Worm (Caenorhabditis elegans): Measurements from ENCODE around the gene F15H10.9.
A peak's percentile ranks its signal among the peaks of the same experiment; 100 is the strongest.

Gene F15H10.9

ce11 chrV:10398431-10398830 lies 16.1 kb downstream of the F15H10.9 start, which contains the start of gene ugt-2 (continued):
- peak; percentile 22 for TF ChIP-seq lin-14 (GFP tag; optimal IDR thresholded peaks at IDR 0.05)
- TF ChIP-seq ztf-11 (tag; optimal IDR thresholded peaks at IDR 0.05), result no peak
- TF ChIP-seq unc-98 (GFP tag; IDR thresholded peaks at IDR 0.05), result no peak
- no peak for TF ChIP-seq ama-1 (optimal IDR thresholded peaks at IDR 0.05)
- peak in 1 of 2 experiments; percentile 37 for TF ChIP-seq lin-35 (GFP tag; optimal IDR thresholded peaks at IDR 0.05)
- no peak for TF ChIP-seq ets-5 (GFP tag; IDR thresholded peaks at IDR 0.05)
- TF ChIP-seq isw-1 (GFP tag; IDR thresholded peaks at IDR 0.05), result no peak
- no peak for TF ChIP-seq dsc-1 (tag; optimal IDR thresholded peaks at IDR 0.05)

- TF ChIP-seq ceh-63 (GFP tag; optimal IDR thresholded peaks at IDR 0.05) (no peak), lsy-2 (tag; optimal IDR thresholded peaks at IDR 0.05) (no peak), tbx-2 (tag; optimal IDR thresholded peaks at IDR 0.05) (no peak), nhr-12 (tag; optimal IDR thresholded peaks at IDR 0.05) (no peak), snpc-4 (tag; optimal IDR thresholded peaks at IDR 0.05) (no peak), nhr-28 (tag; optimal IDR thresholded peaks at IDR 0.05) (no peak), efl-1 (optimal IDR thresholded peaks at IDR 0.05) (no peak), efl-1 (GFP tag; optimal IDR thresholded peaks at IDR 0.05 in 1 of 2) (no peak), lin-14 (GFP tag; optimal IDR thresholded peaks at IDR 0.05) (no peak), vab-15 (tag; optimal IDR thresholded peaks at IDR 0.05) (no peak), hlh-4 (tag; optimal IDR thresholded peaks at IDR 0.05) (no peak), efl-3 (GFP tag; optimal IDR thresholded peaks at IDR 0.05) (no peak), zip-4 (GFP tag; optimal IDR thresholded peaks at IDR 0.05) (no peak), fkh-8 (tag; optimal IDR thresholded peaks at IDR 0.05) (no peak)
These were observed 19.2 kb downstream of the F15H10.9 start, which contains the start of the genes col-151 and ugt-1 for ce11 chrV:10395173-10395766. Gene col-151 (minus strand): TSS chrV:10395223. Gene ugt-1 (plus strand): TSS chrV:10395663.

- TF ChIP-seq ztf-11 (tag; optimal IDR thresholded peaks at IDR 0.05) (no peak), skn-1 (tag; optimal IDR thresholded peaks at IDR 0.05) (no peak), ceh-63 (GFP tag; optimal IDR thresholded peaks at IDR 0.05) (peak; percentile 36), pag-3 (tag; optimal IDR thresholded peaks at IDR 0.05; ENCODE audit: borderline replicate concordance, insufficient read depth) (no peak), unc-30 (tag; optimal IDR thresholded peaks at IDR 0.05) (no peak), lin-14 (GFP tag; optimal IDR thresholded peaks at IDR 0.05) (no peak), snu-23 (GFP tag; optimal IDR thresholded peaks at IDR 0.05) (no peak), egl-13 (tag; optimal IDR thresholded peaks at IDR 0.05) (no peak), nhr-90 (tag; optimal IDR thresholded peaks at IDR 0.05; ENCODE audit: poor library complexity) (no peak)
These were observed 20.8 kb downstream of the F15H10.9 start for ce11 chrV:10393708-10394107.

ce11 chrV:10388318-10388717 lies 26.2 kb downstream of the F15H10.9 start, which contains the start of gene AC3.5:
Gene AC3.5 (plus strand): TSS chrV:10388527.
- no peak for TF ChIP-seq nhr-76 (tag; optimal IDR thresholded peaks at IDR 0.05)
- no peak for TF ChIP-seq lsy-2 (tag; optimal IDR thresholded peaks at IDR 0.05)
- peak; percentile 61 for TF ChIP-seq nhr-85 (tag)
- no peak for TF ChIP-seq hlh-4 (tag; optimal IDR thresholded peaks at IDR 0.05)
- TF ChIP-seq nhr-71 (tag; optimal IDR thresholded peaks at IDR 0.05), result no peak
- no peak for TF ChIP-seq vab-15 (tag; optimal IDR thresholded peaks at IDR 0.05)

- TF ChIP-seq elt-3 (tag; optimal IDR thresholded peaks at IDR 0.05) (peak; percentile 47 to 85 (median 66)), ces-1 (GFP tag; optimal IDR thresholded peaks at IDR 0.05) (no peak), snpc-4 (tag; optimal IDR thresholded peaks at IDR 0.05) (no peak), blmp-1 (tag; optimal IDR thresholded peaks at IDR 0.05) (peak; percentile 29), unc-62 (GFP tag; optimal IDR thresholded peaks at IDR 0.05) (no peak), nhr-71 (tag; optimal IDR thresholded peaks at IDR 0.05) (no peak), nhr-85 (tag) (peak; percentile 86), lsy-2 (tag; optimal IDR thresholded peaks at IDR 0.05) (peak in 1 of 2 experiments; percentile 5), nhr-20 (tag; optimal IDR thresholded peaks at IDR 0.05) (peak; percentile 35), grh-1 (GFP tag; IDR thresholded peaks at IDR 0.05) (peak; percentile 32; the same call in 1 of the 2 replicates), sox-4 (tag; optimal IDR thresholded peaks at IDR 0.05) (no peak), lin-14 (GFP tag; optimal IDR thresholded peaks at IDR 0.05) (peak; percentile 57), tbx-2 (tag; optimal IDR thresholded peaks at IDR 0.05) (no peak)
These were observed 27.1 kb downstream of the F15H10.9 start for ce11 chrV:10387412-10387811.
